Worm (Caenorhabditis elegans): Measurements from ENCODE around the gene F40G9.14.

DNA sequence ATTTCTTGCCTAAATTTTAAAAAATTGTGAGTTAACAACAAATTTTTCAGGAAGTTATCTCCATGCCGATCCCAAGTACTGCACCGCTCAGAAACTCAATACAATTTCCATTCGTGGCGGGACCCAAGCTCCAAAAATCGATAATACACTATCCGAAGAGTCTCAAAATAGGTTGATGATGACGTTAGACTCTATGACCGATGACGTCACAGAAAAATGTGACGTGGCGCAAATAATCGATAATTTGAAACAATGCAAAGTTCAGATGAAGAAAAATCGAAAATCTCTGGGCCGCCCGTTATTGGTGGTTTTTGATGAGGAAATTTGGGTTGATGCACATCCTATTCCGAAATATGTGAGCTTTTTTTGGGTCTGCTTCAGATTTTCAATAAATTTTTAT lies 6.7 kb upstream of the F40G9.14 start:
- TF ChIP-seq tbx-11 (GFP tag; IDR thresholded peaks at IDR 0.05) (no peak), ama-1 (optimal IDR thresholded peaks at IDR 0.05) (no peak), pes-1 (GFP tag; IDR thresholded peaks at IDR 0.05) (no peak), hmg-4 (GFP tag; optimal IDR thresholded peaks at IDR 0.05) (no peak), B0310.2 (tag; optimal IDR thresholded peaks at IDR 0.05) (no peak)
